Worm (Caenorhabditis elegans): ENCODE measurements around the gene C49F8.3.
A peak's percentile ranks its signal among the peaks of the same experiment; 100 is the strongest.

DNA sequence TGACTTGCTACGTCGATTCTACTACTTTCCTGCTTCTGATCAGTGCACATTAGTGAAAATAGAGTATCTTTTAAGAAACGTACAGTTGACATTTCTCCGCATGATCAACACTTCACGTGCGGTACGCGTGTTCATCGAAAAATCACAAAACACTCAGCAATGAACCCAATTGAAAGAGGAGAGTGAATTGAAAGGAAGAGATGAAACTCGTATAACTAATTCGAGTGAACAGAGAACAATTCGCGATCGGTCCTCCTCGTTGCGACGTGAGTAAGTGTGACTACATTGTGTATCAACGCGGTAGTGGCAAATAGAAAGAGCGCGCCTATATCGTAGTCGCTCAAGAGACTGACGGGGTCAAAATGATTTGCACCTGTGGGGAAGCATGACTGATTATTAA lies 33.8 kb downstream of the C49F8.3 start:
- TF ChIP-seq nhr-28 (tag; optimal IDR thresholded peaks at IDR 0.05) = no peak
- TF ChIP-seq elt-1 (tag; optimal IDR thresholded peaks at IDR 0.05; ENCODE audit: borderline replicate concordance, insufficient read depth) = no peak
- no peak for TF ChIP-seq unc-120 (tag; optimal IDR thresholded peaks at IDR 0.05; ENCODE audit: poor library complexity, severe bottlenecking)
- no peak for TF ChIP-seq sptf-1 (tag; optimal IDR thresholded peaks at IDR 0.05)
- no peak for TF ChIP-seq nhr-12 (tag; optimal IDR thresholded peaks at IDR 0.05)
- no peak for TF ChIP-seq flh-1 (GFP tag; optimal IDR thresholded peaks at IDR 0.05)
- TF ChIP-seq pha-4 (tag; optimal IDR thresholded peaks at IDR 0.05) = peak; percentile 18
- TF ChIP-seq ztf-11 (tag; optimal IDR thresholded peaks at IDR 0.05) = no peak
- no peak for TF ChIP-seq lsy-2 (tag; optimal IDR thresholded peaks at IDR 0.05)
- TF ChIP-seq mep-1 (tag; optimal IDR thresholded peaks at IDR 0.05) = no peak
- TF ChIP-seq snpc-4 (tag; optimal IDR thresholded peaks at IDR 0.05) = no peak
